Fruit fly (Drosophila melanogaster) whole organism, embryonic: ENCODE results near the gene LpR1.

ENCODE experiments used
- CG6765 ChIP-seq: fragments of 200-800 bp; sonication (Bioruptor generic); optimal IDR thresholded peaks from 3 replicates; lab custom pipeline; 2017; ENCODE audit warnings: missing biosample characterization, mild to moderate bottlenecking, missing genetic modification characterization
- hb ChIP-seq: fragments of 200-800 bp; sonication (Bioruptor generic); IDR thresholded peaks from 3 replicates; pipeline ENCODE4 v1.3.6; 2022; ENCODE audit warnings: missing biosample characterization, missing genetic modification characterization; ENCODE audit not compliant: partially characterized antibody
- scrt ChIP-seq: fragments of 200-800 bp; sonication (Bioruptor generic); optimal IDR thresholded peaks from 2 replicates; lab custom pipeline; 2018; ENCODE audit warnings: missing biosample characterization, mild to moderate bottlenecking, missing genetic modification characterization, moderate library complexity

dm6 chr3R:25762005-25762764, 720 bp downstream of the LpR1 start:
- TF ChIP-seq CG6765 (GFP tag; lab: Kevin White, UChicago) (no peak), hb (GFP tag; lab: Robert Waterston, UW) (no peak), scrt (GFP tag; lab: Kevin White, UChicago) (no peak)
